Fruit fly (Drosophila melanogaster): ENCODE results near the gene Ski6.

dm6 chr2L:13268040-13268652, 45.9 kb upstream of the Ski6 start:
- no peak for TF ChIP-seq Hr96 (GFP tag; optimal IDR thresholded peaks at IDR 0.05)
- TF ChIP-seq cic (GFP tag; optimal IDR thresholded peaks at IDR 0.05), result no peak
- TF ChIP-seq CG5204 (GFP tag; optimal IDR thresholded peaks at IDR 0.05), result no peak
- TF ChIP-seq CG12768 (GFP tag; optimal IDR thresholded peaks at IDR 0.05), result no peak
- no peak for TF ChIP-seq CG1620 (GFP tag; optimal IDR thresholded peaks at IDR 0.05)
- no peak for TF ChIP-seq Crg-1 (GFP tag; optimal IDR thresholded peaks at IDR 0.05)
- no peak for TF ChIP-seq CG33017 (tag; optimal IDR thresholded peaks at IDR 0.05)
- TF ChIP-seq CG7101 (tag; optimal IDR thresholded peaks at IDR 0.05), result no peak
- no peak for TF ChIP-seq CG14711 (tag; optimal IDR thresholded peaks at IDR 0.05)
- TF ChIP-seq pad (GFP tag; optimal IDR thresholded peaks at IDR 0.05), result no peak
- TF ChIP-seq bab1 (GFP tag; optimal IDR thresholded peaks at IDR 0.05), result no peak
- TF ChIP-seq kay (GFP tag; ENCODE audit: borderline replicate concordance), result no peak
- no peak for TF ChIP-seq tj (GFP tag; optimal IDR thresholded peaks at IDR 0.05)

Data from whole organism, adult.